Worm (Caenorhabditis elegans) whole organism, midembryonic: Measurements from ENCODE around the gene Y82E9BL.3.

ENCODE experiments used
- T22C8.4 ChIP-seq: fragments of 200-800 bp; sonication (Bioruptor generic); IDR thresholded peaks from 2 replicates; pipeline ENCODE4 v1.3.6; 2022; ENCODE audit warnings: missing genetic modification characterization, missing compliant biosample characterization
- cog-1 ChIP-seq: sonication (generic microtip); optimal IDR thresholded peaks from 2 replicates; lab custom pipeline; 2016; ENCODE audit warnings: missing genetic modification characterization, missing compliant biosample characterization
- flt-1 ChIP-seq: fragments of 200-800 bp; sonication (Bioruptor generic); IDR thresholded peaks from 2 replicates; pipeline ENCODE4 v1.3.6; 2022; ENCODE audit warnings: missing genetic modification characterization, missing compliant biosample characterization
- klf-2 ChIP-seq: fragments of 200-800 bp; sonication (Bioruptor generic); conservative IDR thresholded peaks from 2 replicates; pipeline ENCODE4 v1.3.6; 2022; ENCODE audit warnings: missing genetic modification reagents, missing genetic modification characterization, missing compliant biosample characterization
- med-1 ChIP-seq: sonication (generic microtip); optimal IDR thresholded peaks from 2 replicates; lab custom pipeline; 2017; ENCODE audit warnings: missing genetic modification characterization, mild to moderate bottlenecking, missing compliant biosample characterization, antibody characterized with exemption, missing genetic modification reagents; ENCODE audit not compliant: insufficient read depth
- ref-1 ChIP-seq: fragments of 200-800 bp; sonication (Bioruptor generic); conservative IDR thresholded peaks from 2 replicates; pipeline ENCODE4 v1.3.6; 2022; ENCODE audit warnings: missing genetic modification reagents, missing genetic modification characterization, missing compliant biosample characterization
- tab-1 ChIP-seq: fragments of 200-800 bp; sonication (Bioruptor generic); IDR thresholded peaks from 2 replicates; pipeline ENCODE4 v1.3.6; 2022; ENCODE audit warnings: missing genetic modification characterization, missing compliant biosample characterization
- ztf-23 ChIP-seq: fragments of 200-800 bp; sonication (Bioruptor generic); IDR thresholded peaks from 2 replicates; pipeline ENCODE4 v1.3.6; 2022; ENCODE audit warnings: missing genetic modification reagents, missing genetic modification characterization, missing compliant biosample characterization
- ztf-29 ChIP-seq: fragments of 200-800 bp; sonication (Bioruptor generic); IDR thresholded peaks from 2 replicates; pipeline ENCODE4 v1.3.6; 2022; ENCODE audit warnings: missing genetic modification reagents, missing genetic modification characterization, missing compliant biosample characterization

The Y82E9BL.3 gene

DNA sequence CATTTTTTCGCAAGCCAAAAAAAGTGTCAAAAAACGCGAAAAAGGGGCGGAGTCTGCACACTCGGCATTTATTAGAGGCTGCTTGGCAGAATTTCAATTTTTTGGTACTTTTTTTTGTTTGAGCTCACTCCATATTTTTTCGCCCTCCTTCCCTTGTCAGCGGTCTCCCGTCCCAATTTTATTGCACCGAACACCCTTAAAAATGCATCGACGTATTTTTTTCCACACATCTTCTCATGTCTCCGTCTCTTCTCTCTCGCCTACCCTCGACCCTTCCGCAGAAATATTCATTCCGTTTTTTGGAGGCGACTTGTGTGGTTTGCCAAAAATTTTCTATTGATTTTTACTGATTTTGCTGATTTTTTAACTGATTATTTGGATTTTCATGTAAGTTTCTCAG is 24.2 kb downstream of the Y82E9BL.3 start, which contains the start of gene Y82E9BL.18:
Gene Y82E9BL.18, plus strand, starts transcription at position 301 of the 400 bp plus-strand sequence.
- TF ChIP-seq T22C8.4 (no peak), cog-1 (tag; lab: Kevin White, UChicago) (no peak), ztf-29 (GFP tag; lab: Robert Waterston, UW) (no peak), klf-2 (GFP tag; lab: Robert Waterston, UW) (no peak), ref-1 (GFP tag; lab: Robert Waterston, UW) (no peak), med-1 (GFP tag; lab: Kevin White, UChicago) (no peak), flt-1 (GFP tag; lab: Robert Waterston, UW) (no peak), tab-1 (GFP tag; lab: Robert Waterston, UW) (no peak), ztf-23 (no peak)

DNA sequence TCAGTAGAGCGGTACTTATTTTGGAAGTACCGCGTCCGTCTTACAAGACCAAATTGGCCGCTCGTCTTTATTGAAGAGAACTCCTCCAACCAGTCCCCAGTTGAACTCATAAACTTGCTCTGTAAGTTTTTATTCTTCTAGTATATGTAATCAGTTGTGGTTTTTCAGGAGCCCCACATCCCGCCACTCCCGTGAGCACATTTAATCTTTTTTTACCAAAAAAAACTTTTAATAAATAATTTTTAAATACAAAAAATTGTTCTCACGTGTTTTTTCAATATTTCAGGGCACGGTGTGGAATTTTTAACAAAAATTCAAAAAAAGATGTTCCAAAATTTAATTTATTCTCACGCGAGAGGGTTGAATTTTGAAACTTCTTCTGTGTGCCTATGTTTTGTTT is 26.1 kb downstream of the Y82E9BL.3 start, which contains the start of gene fbxa-14:
Gene fbxa-14, minus strand, starts transcription at position 101 of the 400 bp plus-strand sequence.
- TF ChIP-seq ztf-29 (GFP tag; lab: Robert Waterston, UW) (no peak), med-1 (GFP tag; lab: Kevin White, UChicago) (no peak), flt-1 (GFP tag; lab: Robert Waterston, UW) (no peak), ztf-23 (no peak), tab-1 (GFP tag; lab: Robert Waterston, UW) (no peak), T22C8.4 (no peak), klf-2 (GFP tag; lab: Robert Waterston, UW) (no peak), ref-1 (GFP tag; lab: Robert Waterston, UW) (no peak), cog-1 (tag; lab: Kevin White, UChicago) (no peak)

ce11 chrIII:1323555-1323954 is 27.1 kb downstream of the Y82E9BL.3 start:
- TF ChIP-seq ztf-29 (GFP tag; lab: Robert Waterston, UW) (no peak), ztf-23 (no peak), T22C8.4 (no peak), tab-1 (GFP tag; lab: Robert Waterston, UW) (no peak), med-1 (GFP tag; lab: Kevin White, UChicago) (no peak), cog-1 (tag; lab: Kevin White, UChicago) (no peak), klf-2 (GFP tag; lab: Robert Waterston, UW) (no peak), ref-1 (GFP tag; lab: Robert Waterston, UW) (no peak), flt-1 (GFP tag; lab: Robert Waterston, UW) (no peak)

ce11 chrIII:1321561-1321960 is 29.1 kb downstream of the Y82E9BL.3 start, which contains the start of gene fbxa-15:
Gene fbxa-15, minus strand, starts transcription at chrIII:1321661.
- TF ChIP-seq cog-1 (tag; lab: Kevin White, UChicago) (no peak), med-1 (GFP tag; lab: Kevin White, UChicago) (no peak), ztf-29 (GFP tag; lab: Robert Waterston, UW) (no peak), ref-1 (GFP tag; lab: Robert Waterston, UW) (no peak), klf-2 (GFP tag; lab: Robert Waterston, UW) (no peak), tab-1 (GFP tag; lab: Robert Waterston, UW) (no peak), T22C8.4 (no peak), ztf-23 (no peak), flt-1 (GFP tag; lab: Robert Waterston, UW) (no peak)

- TF ChIP-seq ztf-29 (GFP tag; lab: Robert Waterston, UW) (no peak), cog-1 (tag; lab: Kevin White, UChicago) (no peak), med-1 (GFP tag; lab: Kevin White, UChicago) (no peak), ref-1 (GFP tag; lab: Robert Waterston, UW) (no peak), klf-2 (GFP tag; lab: Robert Waterston, UW) (no peak), tab-1 (GFP tag; lab: Robert Waterston, UW) (no peak), ztf-23 (no peak), T22C8.4 (no peak), flt-1 (GFP tag; lab: Robert Waterston, UW) (no peak)
These were observed 35.6 kb downstream of the Y82E9BL.3 start, which contains the start of the genes fbxa-80 and fbxa-19 for ce11 chrIII:1315038-1315437. Gene fbxa-80, minus strand, starts transcription at chrIII:1315210. Gene fbxa-19, plus strand, starts transcription at chrIII:1315401.

- TF ChIP-seq flt-1 (GFP tag; lab: Robert Waterston, UW) (no peak), cog-1 (tag; lab: Kevin White, UChicago) (no peak), tab-1 (GFP tag; lab: Robert Waterston, UW) (no peak), med-1 (GFP tag; lab: Kevin White, UChicago) (no peak), klf-2 (GFP tag; lab: Robert Waterston, UW) (no peak)
These were observed 36.4 kb downstream of the Y82E9BL.3 start for ce11 chrIII:1314283-1314682.

- TF ChIP-seq klf-2 (GFP tag; lab: Robert Waterston, UW) (no peak), ztf-23 (no peak), ref-1 (GFP tag; lab: Robert Waterston, UW) (no peak), T22C8.4 (no peak), tab-1 (GFP tag; lab: Robert Waterston, UW) (no peak), med-1 (GFP tag; lab: Kevin White, UChicago) (no peak), cog-1 (tag; lab: Kevin White, UChicago) (no peak), flt-1 (GFP tag; lab: Robert Waterston, UW) (no peak), ztf-29 (GFP tag; lab: Robert Waterston, UW) (no peak)
These were observed 39.3 kb downstream of the Y82E9BL.3 start for ce11 chrIII:1311367-1311766.

DNA sequence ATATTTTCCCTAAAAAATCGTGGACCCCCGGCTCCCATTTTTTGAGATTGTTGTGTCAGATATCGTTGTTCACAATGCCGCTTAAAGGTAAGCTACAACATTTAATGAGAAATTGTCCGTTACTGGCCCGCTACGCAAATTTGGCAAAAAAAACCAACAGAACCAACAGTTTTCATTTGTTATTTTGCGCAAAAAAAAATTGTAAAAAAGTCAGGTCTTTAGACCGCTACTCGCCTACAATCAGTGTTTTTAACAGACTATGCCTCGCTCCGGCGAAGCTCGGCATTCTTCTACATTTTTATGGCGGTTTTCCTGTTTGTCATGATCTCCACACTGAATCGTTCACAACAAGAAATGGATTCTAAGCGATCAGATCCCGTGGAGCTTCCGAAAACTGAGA is 41.8 kb downstream of the Y82E9BL.3 start, which contains the start of gene Y82E9BL.12:
Gene Y82E9BL.12, plus strand, starts transcription at position 301 of the 400 bp plus-strand sequence.
- no peak for TF ChIP-seq cog-1 (tag; lab: Kevin White, UChicago)
- no peak for TF ChIP-seq ztf-29 (GFP tag; lab: Robert Waterston, UW)
- TF ChIP-seq med-1 (GFP tag; lab: Kevin White, UChicago): no peak

DNA sequence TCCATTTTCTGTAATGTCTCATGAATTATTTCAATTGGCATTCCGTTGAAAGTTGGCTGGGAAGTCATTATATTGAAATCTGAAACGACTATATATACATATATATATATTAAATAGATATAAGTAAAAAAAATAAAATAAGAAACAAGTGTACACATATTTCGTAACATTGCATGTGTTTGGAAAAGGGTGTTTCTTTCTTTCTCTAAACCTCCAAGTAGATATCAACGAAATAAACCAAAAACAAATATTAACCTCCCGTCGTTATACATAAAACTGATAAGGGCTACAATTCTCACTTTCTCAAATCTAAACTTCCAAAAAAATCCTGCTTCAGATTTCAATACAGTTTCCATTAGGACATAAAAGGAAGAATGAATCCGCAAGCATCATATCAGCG is 42.4 kb downstream of the Y82E9BL.3 start, which contains the start of gene fbxa-79:
Gene fbxa-79, minus strand, starts transcription at position 86 of the 400 bp plus-strand sequence.
- no peak for TF ChIP-seq cog-1 (tag; lab: Kevin White, UChicago)
- no peak for TF ChIP-seq ref-1 (GFP tag; lab: Robert Waterston, UW)
- no peak for TF ChIP-seq tab-1 (GFP tag; lab: Robert Waterston, UW)
- TF ChIP-seq ztf-29 (GFP tag; lab: Robert Waterston, UW): no peak
